Fruit fly (Drosophila melanogaster) whole organism, embryonic: Measurements from ENCODE around the gene MTF-1.

Experiments
- CG10543 ChIP-seq: fragments of 200-800 bp; sonication (Bioruptor generic); optimal IDR thresholded peaks from 3 replicates; lab custom pipeline; 2017; ENCODE audit warnings: missing biosample characterization, mild to moderate bottlenecking, missing genetic modification characterization, moderate library complexity
- CG10654 ChIP-seq: fragments of 200-800 bp; sonication (Bioruptor generic); optimal IDR thresholded peaks from 2 replicates; lab custom pipeline; 2016; ENCODE audit warnings: missing biosample characterization, missing genetic modification characterization
- CG11696 ChIP-seq: fragments of 200-800 bp; sonication (Bioruptor generic); IDR thresholded peaks from 2 replicates; pipeline ENCODE4 v1.3.6; 2022; ENCODE audit warnings: missing biosample characterization, missing genetic modification characterization
- CG12155 ChIP-seq: fragments of 200-800 bp; sonication (Bioruptor generic); optimal IDR thresholded peaks from 3 replicates; lab custom pipeline; 2016; ENCODE audit warnings: missing biosample characterization, missing genetic modification characterization
- CG12659 ChIP-seq: fragments of 200-800 bp; sonication (Bioruptor generic); optimal IDR thresholded peaks from 3 replicates; lab custom pipeline; 2017; ENCODE audit warnings: mild to moderate bottlenecking, missing biosample characterization, missing genetic modification reagents, missing genetic modification characterization
- CG14014 ChIP-seq: fragments of 200-800 bp; sonication (Bioruptor generic); IDR thresholded peaks from 2 replicates; pipeline ENCODE4 v1.3.6; 2022; ENCODE audit warnings: missing biosample characterization, missing genetic modification characterization
- CG1603 ChIP-seq: fragments of 200-800 bp; sonication (Bioruptor generic); optimal IDR thresholded peaks from 2 replicates; lab custom pipeline; 2019; ENCODE audit warnings: missing biosample characterization, mild to moderate bottlenecking, missing genetic modification characterization, moderate library complexity
- CG17802 ChIP-seq: fragments of 200-800 bp; sonication (Bioruptor generic); optimal IDR thresholded peaks from 2 replicates; lab custom pipeline; 2018; ENCODE audit warnings: missing biosample characterization, mild to moderate bottlenecking, missing genetic modification characterization, moderate library complexity
- CG17912 ChIP-seq: fragments of 200-800 bp; sonication (Bioruptor generic); optimal IDR thresholded peaks from 2 replicates; lab custom pipeline; 2018; ENCODE audit warnings: missing biosample characterization, mild to moderate bottlenecking, missing genetic modification characterization
- CG18011 ChIP-seq: fragments of 200-800 bp; sonication (Bioruptor generic); optimal IDR thresholded peaks from 2 replicates; lab custom pipeline; 2017; ENCODE audit warnings: missing biosample characterization, missing genetic modification characterization, mild to moderate bottlenecking, moderate library complexity, missing genotype
- CG33557 ChIP-seq: fragments of 200-800 bp; sonication (Bioruptor generic); optimal IDR thresholded peaks from 2 replicates; lab custom pipeline; 2019; ENCODE audit warnings: missing biosample characterization, mild to moderate bottlenecking, missing genetic modification characterization, moderate library complexity
- CG34224 ChIP-seq: fragments of 200-800 bp; sonication (Bioruptor generic); IDR thresholded peaks from 3 replicates; pipeline ENCODE4 v1.3.6; 2022; ENCODE audit warnings: missing biosample characterization, missing genetic modification characterization; ENCODE audit not compliant: partially characterized antibody
- CG8359 ChIP-seq: fragments of 200-800 bp; sonication (Bioruptor generic); optimal IDR thresholded peaks from 2 replicates; lab custom pipeline; 2017; ENCODE audit warnings: missing biosample characterization, mild to moderate bottlenecking, missing genetic modification characterization, borderline replicate concordance
- CG9797 ChIP-seq: fragments of 200-800 bp; sonication (Bioruptor generic); optimal IDR thresholded peaks from 3 replicates; lab custom pipeline; 2018; ENCODE audit warnings: missing biosample characterization, mild to moderate bottlenecking, missing genetic modification characterization
- D ChIP-seq, 2 experiments: fragments of 200-800 bp in 1 of 2; fragments of >200 bp in 1 of 2; sonication (Bioruptor generic) in 1 of 2; optimal IDR thresholded peaks; 2 replicates in 1 of 2; 3 replicates in 1 of 2; lab custom pipeline; 2017; ENCODE audit warnings: mild to moderate bottlenecking in 1 of 2, missing biosample characterization in 1 of 2, missing genetic modification characterization in 1 of 2, missing genetic modification reagents in 1 of 2
- Doc3 ChIP-seq: fragments of 200-800 bp; sonication (Bioruptor generic); IDR thresholded peaks from 3 replicates; pipeline ENCODE4 v1.3.6; 2022; ENCODE audit warnings: missing biosample characterization, missing genetic modification characterization; ENCODE audit not compliant: partially characterized antibody
- Drgx ChIP-seq: fragments of 200-800 bp; sonication (Bioruptor generic); IDR thresholded peaks from 2 replicates; pipeline ENCODE4 v1.3.6; 2022; ENCODE audit warnings: missing biosample characterization, missing genetic modification characterization
- GATAe ChIP-seq: fragments of 200-800 bp; sonication (Bioruptor generic); conservative IDR thresholded peaks from 2 replicates; pipeline ENCODE4 v1.3.6; 2022; ENCODE audit warnings: missing biosample characterization, missing genetic modification characterization
- Hr3 ChIP-seq: fragments of 200-800 bp; sonication (Bioruptor generic); optimal IDR thresholded peaks from 3 replicates; lab custom pipeline; 2016; ENCODE audit warnings: missing biosample characterization, missing genetic modification characterization
- Hsf ChIP-seq: fragments of 200-800 bp; sonication (Bioruptor generic); optimal IDR thresholded peaks from 3 replicates; lab custom pipeline; 2016; ENCODE audit warnings: missing biosample characterization, missing genetic modification characterization
- Med ChIP-seq: fragments of 200-800 bp; sonication (Bioruptor generic); peaks from one replicate; lab custom pipeline; 2016; ENCODE audit warnings: missing biosample characterization, missing genetic modification characterization, mild to moderate bottlenecking, inconsistent platforms, moderate library complexity
- Nf-YC ChIP-seq: fragments of 200-800 bp; optimal IDR thresholded peaks from 3 replicates; lab custom pipeline; 2019; ENCODE audit warnings: missing biosample characterization, mild to moderate bottlenecking, missing genetic modification characterization, moderate library complexity
- Pdp1 ChIP-seq, 2 experiments: fragments of 200-800 bp; sonication (Bioruptor generic); optimal IDR thresholded peaks; 3 replicates each; lab custom pipeline; 2016; ENCODE audit warnings: missing biosample characterization in 2 of 2, missing genetic modification characterization in 2 of 2, mild to moderate bottlenecking in 1 of 2, moderate library complexity in 1 of 2
- Scr ChIP-seq: fragments of 200-800 bp; sonication (Bioruptor generic); IDR thresholded peaks from 2 replicates; pipeline ENCODE4 v1.3.6; 2022; ENCODE audit warnings: missing biosample characterization, missing genetic modification characterization; ENCODE audit not compliant: partially characterized antibody
- Xbp1 ChIP-seq: fragments of 200-800 bp; sonication (Bioruptor generic); optimal IDR thresholded peaks from 3 replicates; lab custom pipeline; 2016; ENCODE audit warnings: missing biosample characterization, mild to moderate bottlenecking, missing genetic modification characterization
- az2 ChIP-seq: fragments of 200-800 bp; sonication (Bioruptor generic); optimal IDR thresholded peaks from 3 replicates; lab custom pipeline; 2016; ENCODE audit warnings: missing biosample characterization, missing genetic modification characterization
- cato ChIP-seq: fragments of 200-800 bp; sonication (Bioruptor generic); optimal IDR thresholded peaks from 2 replicates; lab custom pipeline; 2016; ENCODE audit warnings: missing biosample characterization, missing genetic modification characterization, borderline replicate concordance
- chm ChIP-seq: fragments of 200-800 bp; sonication (Bioruptor generic); IDR thresholded peaks from 2 replicates; pipeline ENCODE4 v1.3.6; 2022; ENCODE audit warnings: missing biosample characterization, missing genetic modification characterization
- ci ChIP-seq: fragments of 200-800 bp; sonication (Bioruptor generic); IDR thresholded peaks from 3 replicates; pipeline ENCODE4 v1.3.6; 2022; ENCODE audit warnings: missing biosample characterization, missing genetic modification characterization
- gcm2 ChIP-seq: fragments of 200-800 bp; sonication (Bioruptor generic); optimal IDR thresholded peaks from 2 replicates; lab custom pipeline; 2016; ENCODE audit warnings: missing biosample characterization, missing genetic modification characterization
- jigr1 ChIP-seq: fragments of 200-800 bp; sonication (Bioruptor generic); IDR thresholded peaks from 3 replicates; pipeline ENCODE4 v1.3.6; 2022; ENCODE audit warnings: missing biosample characterization, missing genetic modification characterization
- lbe ChIP-seq: fragments of 200-800 bp; sonication (Bioruptor generic); optimal IDR thresholded peaks from 2 replicates; lab custom pipeline; 2016; ENCODE audit warnings: missing biosample characterization, mild to moderate bottlenecking, missing genetic modification characterization
- nom ChIP-seq: fragments of 200-800 bp; sonication (Bioruptor generic); optimal IDR thresholded peaks from 2 replicates; lab custom pipeline; 2017; ENCODE audit warnings: missing biosample characterization, missing genetic modification characterization, mild to moderate bottlenecking, moderate library complexity, missing genetic modification reagents
- onecut ChIP-seq: fragments of 200-800 bp; sonication (Bioruptor generic); IDR thresholded peaks from 2 replicates; pipeline ENCODE4 v1.3.6; 2022; ENCODE audit warnings: missing biosample characterization, missing genetic modification characterization
- pan ChIP-seq, 4 experiments: fragments of >200 bp in 3 of 4; fragments of 200-800 bp in 1 of 4; sonication (Bioruptor generic) in 1 of 4; optimal IDR thresholded peaks in 3 of 4; IDR thresholded peaks in 1 of 4; 2 replicates each; pipeline versions ENCODE4 v1.3.6 to Lab custom; 2017 to 2022; ENCODE audit warnings: missing biosample characterization in 2 of 4, missing genetic modification characterization in 2 of 4, mixed read lengths in 1 of 4
- pzg ChIP-seq: fragments of 200-800 bp; sonication (Bioruptor generic); optimal IDR thresholded peaks from 3 replicates; lab custom pipeline; 2018; ENCODE audit warnings: missing biosample characterization, mild to moderate bottlenecking, missing genetic modification characterization, moderate library complexity
- sr ChIP-seq: fragments of 200-800 bp; sonication (Bioruptor generic); IDR thresholded peaks from 3 replicates; pipeline ENCODE4 v1.3.6; 2022; ENCODE audit warnings: missing biosample characterization, missing genetic modification characterization
- unc-4 ChIP-seq: fragments of 200-800 bp; sonication (Bioruptor generic); IDR thresholded peaks from 2 replicates; pipeline ENCODE4 v1.3.6; 2022; ENCODE audit warnings: missing biosample characterization, missing genetic modification characterization; ENCODE audit not compliant: partially characterized antibody
- unpg ChIP-seq: fragments of 200-800 bp; sonication (Bioruptor generic); optimal IDR thresholded peaks from 3 replicates; lab custom pipeline; 2018; ENCODE audit warnings: missing biosample characterization, mild to moderate bottlenecking, missing genetic modification characterization, moderate library complexity
- wdn ChIP-seq: fragments of 200-800 bp; sonication (Bioruptor generic); IDR thresholded peaks from 2 replicates; pipeline ENCODE4 v1.3.6; 2022; ENCODE audit warnings: missing biosample characterization, missing genetic modification characterization
- wek ChIP-seq: fragments of 200-800 bp; sonication (Bioruptor generic); optimal IDR thresholded peaks from 3 replicates; lab custom pipeline; 2018; ENCODE audit warnings: missing biosample characterization, mild to moderate bottlenecking, missing genetic modification characterization, moderate library complexity

The MTF-1 gene

DNA sequence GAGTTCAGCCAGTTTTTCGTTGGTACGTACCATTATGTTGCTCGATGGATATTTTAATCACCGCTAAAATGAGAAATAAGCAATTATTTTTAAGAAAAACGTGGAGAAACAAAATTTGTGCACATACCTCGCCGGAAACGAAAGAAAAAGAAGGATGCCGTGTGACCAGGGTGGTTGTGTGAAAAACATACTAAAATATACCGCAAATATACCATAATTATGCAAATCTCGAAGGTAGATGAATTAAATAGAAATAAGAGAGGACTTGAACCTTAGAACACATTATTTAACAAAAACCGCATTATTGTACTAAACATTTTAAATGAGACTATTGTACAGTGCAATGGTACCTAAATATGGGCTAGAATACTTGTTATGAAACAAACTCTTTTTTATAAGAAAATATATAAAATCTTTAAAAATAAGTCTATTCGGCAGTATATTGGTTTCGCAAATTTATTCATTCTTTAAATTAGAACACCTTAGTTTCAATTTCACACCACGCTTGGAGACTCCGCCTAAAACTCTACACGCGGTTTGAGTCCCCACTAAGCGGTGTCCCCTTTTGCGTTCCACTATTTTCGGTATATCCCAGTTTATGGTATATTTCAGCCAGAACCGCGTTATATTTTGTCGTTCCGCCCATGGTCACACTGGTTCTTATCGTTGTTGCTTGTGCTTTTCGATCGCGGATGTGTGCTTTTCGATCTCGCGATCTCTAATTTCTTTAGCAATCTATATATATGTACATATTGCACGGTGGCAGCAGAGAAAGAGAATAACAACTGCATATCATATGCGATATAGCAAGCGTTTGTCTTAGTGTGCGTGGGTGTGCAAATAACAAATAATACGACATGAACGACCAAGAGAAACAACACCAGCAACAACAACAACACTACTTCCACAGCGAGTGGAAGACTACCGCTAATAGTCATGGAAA, at the start of gene MTF-1, which contains the start of gene RpS17 (continued):
- TF ChIP-seq jigr1 (GFP tag; lab: Robert Waterston, UW): no peak

DNA sequence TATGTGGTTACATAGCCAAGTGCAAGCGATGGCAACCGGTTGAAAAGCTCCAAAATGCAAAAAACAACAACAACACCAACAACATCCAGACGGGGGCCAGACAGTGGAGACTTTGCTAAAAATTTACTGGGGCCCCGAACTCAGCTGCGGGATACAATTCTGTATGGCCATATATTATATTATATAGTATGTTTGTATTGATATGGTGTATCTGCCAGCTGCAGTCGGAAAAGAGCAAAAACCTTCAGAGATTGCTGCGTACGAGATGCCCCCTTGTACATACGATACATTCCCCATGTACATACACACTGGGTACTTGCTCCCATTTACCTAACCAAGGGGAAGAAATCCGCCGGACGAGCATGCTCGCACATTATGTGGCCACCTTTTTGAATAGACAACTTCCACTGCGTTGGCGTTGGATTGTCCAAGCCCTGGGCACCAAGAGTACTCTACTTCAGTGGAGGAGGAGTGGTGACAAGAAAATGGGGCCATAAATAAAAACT, 49.7 kb upstream of the MTF-1 start:
- TF ChIP-seq lbe (GFP tag; lab: Kevin White, UChicago) (peak; percentile 16), CG10654 (no peak), CG17912 (GFP tag; lab: Kevin White, UChicago) (peak; percentile 12), nom (GFP tag; lab: Kevin White, UChicago) (peak; percentile 41), Pdp1 (GFP tag; optimal IDR thresholded peaks at IDR 0.05; lab: Kevin White, UChicago) (peak in 1 of 2 experiments; percentile 16), Drgx (peak; percentile 2; the same call in 1 of the 2 replicates), Med (GFP tag; lab: Kevin White, UChicago) (peak; percentile 30), CG18011 (GFP tag; lab: Kevin White, UChicago) (peak; percentile 9), Xbp1 (no peak), Doc3 (GFP tag; lab: Robert Waterston, UW) (0 out of 3 replicates have a peak, but pooled peaks have one; percentile 19)

DNA sequence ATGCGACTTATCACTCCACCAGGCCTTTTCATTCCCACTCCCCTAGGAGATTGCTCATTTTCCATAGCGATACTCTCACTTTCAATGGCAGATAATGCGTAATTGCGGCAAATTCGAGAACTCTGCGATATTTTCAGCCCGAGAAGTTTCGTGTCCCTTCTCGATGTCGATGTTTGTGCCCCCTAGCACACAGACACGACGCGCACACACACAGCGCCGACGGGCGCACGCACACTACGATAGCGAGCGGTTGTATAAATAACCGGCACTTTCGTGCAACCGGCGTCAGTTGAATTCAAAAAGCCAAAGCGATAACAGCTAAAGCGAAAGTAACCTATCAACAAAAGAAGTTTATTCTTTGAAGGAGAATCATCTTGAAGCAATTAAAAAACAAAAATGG, 48.5 kb upstream of the MTF-1 start, which contains the start of gene Hsp23:
Gene Hsp23 (plus strand): TSS at position 281 of the 400 bp plus-strand sequence.
- TF ChIP-seq chm (GFP tag; lab: Robert Waterston, UW): no peak
- peak; percentile 29; the same call in 1 of the 2 replicates for TF ChIP-seq onecut (GFP tag; lab: Robert Waterston, UW)
- TF ChIP-seq CG10654: no peak
- peak; percentile 9 for TF ChIP-seq CG1603
- no peak for TF ChIP-seq Hr3 (GFP tag; lab: Kevin White, UChicago)
- TF ChIP-seq CG14014 (GFP tag; lab: Robert Waterston, UW): no peak
- no peak for TF ChIP-seq CG12155 (GFP tag; lab: Kevin White, UChicago)
- TF ChIP-seq CG10543: peak; percentile 17
- no peak for TF ChIP-seq CG17912 (GFP tag; lab: Kevin White, UChicago)
- TF ChIP-seq az2 (GFP tag; lab: Kevin White, UChicago): no peak
- TF ChIP-seq sr (GFP tag; lab: Robert Waterston, UW): no peak
- no peak for TF ChIP-seq GATAe (GFP tag; lab: Robert Waterston, UW)
- no peak for TF ChIP-seq CG11696 (GFP tag; lab: Robert Waterston, UW)
- peak; percentile 6 for TF ChIP-seq Nf-YC (tag; lab: Kevin White, UChicago)
- TF ChIP-seq Scr (GFP tag; lab: Robert Waterston, UW): peak; percentile 44
- TF ChIP-seq gcm2: no peak
- TF ChIP-seq ci: 0 out of 3 replicates have a peak, but pooled peaks have one; percentile 10
- TF ChIP-seq wdn: no peak
- TF ChIP-seq pan (optimal IDR thresholded peaks at IDR 0.05; lab: Kevin White, UChicago): no peak
- TF ChIP-seq pan (GFP tag; optimal IDR thresholded peaks at IDR 0.05 in 1 of 2, IDR thresholded peaks at IDR 0.05 in 1 of 2): no peak
- TF ChIP-seq CG9797 (GFP tag; lab: Kevin White, UChicago): no peak
- no peak for TF ChIP-seq CG12659 (GFP tag; lab: Kevin White, UChicago)
- peak; percentile 64 for TF ChIP-seq Med (GFP tag; lab: Kevin White, UChicago)
- TF ChIP-seq wek (GFP tag; lab: Kevin White, UChicago): peak; percentile 5
- TF ChIP-seq D (optimal IDR thresholded peaks at IDR 0.05; lab: Kevin White, UChicago): no peak
- no peak for TF ChIP-seq D (GFP tag; optimal IDR thresholded peaks at IDR 0.05; lab: Kevin White, UChicago)
- peak; percentile 2 for TF ChIP-seq pzg (GFP tag; lab: Kevin White, UChicago)
- no peak for TF ChIP-seq CG8359 (GFP tag; lab: Kevin White, UChicago)
- no peak for TF ChIP-seq Hsf
- 0 out of 2 replicates have a peak, but pooled peaks have one; percentile 30 for TF ChIP-seq unc-4
- peak; percentile 11 for TF ChIP-seq CG33557 (GFP tag; lab: Kevin White, UChicago)
- TF ChIP-seq CG17802 (tag; lab: Kevin White, UChicago): no peak
- TF ChIP-seq CG34224 (GFP tag; lab: Robert Waterston, UW): peak; percentile 30; the same call in 1 of the 3 replicates
- TF ChIP-seq unpg: no peak
- no peak for TF ChIP-seq cato (GFP tag; lab: Kevin White, UChicago)
